Fruit fly (Drosophila melanogaster) whole organism, prepupa: ENCODE measurements around the gene Sirt6.
A peak's percentile ranks its signal among the peaks of the same experiment; 100 is the strongest.

ENCODE experiments used
- CG10669 ChIP-seq: fragments of 200-800 bp; sonication (Bioruptor generic); optimal IDR thresholded peaks from 3 replicates; lab custom pipeline; 2018; ENCODE audit warnings: missing biosample characterization, mild to moderate bottlenecking, missing genetic modification characterization, moderate library complexity
- CG11294 ChIP-seq: fragments of 200-800 bp; sonication (Bioruptor generic); IDR thresholded peaks from 2 replicates; pipeline ENCODE4 v1.3.6; 2022; ENCODE audit warnings: missing biosample characterization, missing genetic modification characterization
- CG31627 ChIP-seq: fragments of 200-800 bp; sonication (Bioruptor generic); optimal IDR thresholded peaks from 3 replicates; lab custom pipeline; 2016; ENCODE audit warnings: missing biosample characterization, missing genetic modification characterization
- CG32006 ChIP-seq: fragments of 200-800 bp; sonication (Bioruptor generic); optimal IDR thresholded peaks from 3 replicates; lab custom pipeline; 2017; ENCODE audit warnings: missing biosample characterization, mild to moderate bottlenecking, missing genetic modification characterization
- CG34406 ChIP-seq: fragments of 200-800 bp; sonication (Bioruptor generic); optimal IDR thresholded peaks from 3 replicates; lab custom pipeline; 2016; ENCODE audit warnings: missing biosample characterization, missing genetic modification characterization
- CG3919 ChIP-seq: fragments of 200-800 bp; sonication (Bioruptor generic); optimal IDR thresholded peaks from 3 replicates; lab custom pipeline; 2016; ENCODE audit warnings: missing biosample characterization, missing genetic modification characterization
- CG6163 ChIP-seq: fragments of 200-800 bp; sonication (Bioruptor generic); IDR thresholded peaks from 3 replicates; pipeline ENCODE4 v1.3.6; 2022; ENCODE audit warnings: missing biosample characterization, missing genetic modification characterization
- CG6276 ChIP-seq: fragments of 200-800 bp; sonication (Bioruptor generic); optimal IDR thresholded peaks from 2 replicates; lab custom pipeline; 2017; ENCODE audit warnings: missing biosample characterization, mild to moderate bottlenecking, missing genetic modification characterization
- CG6808 ChIP-seq: fragments of 200-800 bp; sonication (Bioruptor generic); optimal IDR thresholded peaks from 3 replicates; lab custom pipeline; 2017; ENCODE audit warnings: missing biosample characterization, missing genetic modification characterization, mild to moderate bottlenecking, moderate library complexity, missing genetic modification reagents
- CG6854 ChIP-seq: fragments of 200-800 bp; sonication (Bioruptor generic); optimal IDR thresholded peaks from 2 replicates; lab custom pipeline; 2017; ENCODE audit warnings: missing biosample characterization, mild to moderate bottlenecking, missing genetic modification characterization
- CG7368 ChIP-seq: fragments of 200-800 bp; sonication (Bioruptor generic); optimal IDR thresholded peaks from 3 replicates; lab custom pipeline; 2016; ENCODE audit warnings: missing biosample characterization, missing genetic modification characterization
- CG8319 ChIP-seq: fragments of 200-800 bp; sonication (Bioruptor generic); optimal IDR thresholded peaks from 3 replicates; lab custom pipeline; 2016; ENCODE audit warnings: missing biosample characterization, missing genetic modification characterization
- CG8632 ChIP-seq: fragments of 200-800 bp; sonication (Bioruptor generic); optimal IDR thresholded peaks from 3 replicates; lab custom pipeline; 2016; ENCODE audit warnings: missing biosample characterization, missing genetic modification characterization
- Eip75B ChIP-seq: fragments of 200-800 bp; sonication (Bioruptor generic); optimal IDR thresholded peaks from 3 replicates; lab custom pipeline; 2016; ENCODE audit warnings: missing biosample characterization, missing genetic modification characterization
- Ets21C ChIP-seq: fragments of 200-800 bp; sonication (Bioruptor generic); optimal IDR thresholded peaks from 3 replicates; lab custom pipeline; 2016; ENCODE audit warnings: missing biosample characterization, missing genetic modification characterization
- Ets96B ChIP-seq: fragments of 200-800 bp; optimal IDR thresholded peaks from 2 replicates; lab custom pipeline; 2019; ENCODE audit warnings: missing biosample characterization, mild to moderate bottlenecking, missing genetic modification characterization, moderate library complexity
- Gug ChIP-seq: fragments of 200-800 bp; sonication (Bioruptor generic); IDR thresholded peaks from 2 replicates; pipeline ENCODE4 v1.3.6; 2022; ENCODE audit warnings: missing biosample characterization, missing genetic modification characterization
- Hr38 ChIP-seq: sonication (Bioruptor generic); optimal IDR thresholded peaks from 2 replicates; lab custom pipeline; 2016; ENCODE audit warnings: missing biosample characterization, missing genetic modification characterization
- Hr39 ChIP-seq: fragments of 200-800 bp; sonication (Bioruptor generic); optimal IDR thresholded peaks from 2 replicates; lab custom pipeline; 2016; ENCODE audit warnings: missing biosample characterization, missing genetic modification characterization
- Met ChIP-seq: fragments of 200-800 bp; sonication (Bioruptor generic); optimal IDR thresholded peaks from 3 replicates; lab custom pipeline; 2016; ENCODE audit warnings: missing biosample characterization, missing genetic modification characterization
- Smox ChIP-seq: fragments of 200-800 bp; sonication (Bioruptor generic); optimal IDR thresholded peaks from 3 replicates; lab custom pipeline; 2016; ENCODE audit warnings: missing biosample characterization, missing genetic modification characterization
- Sox102F ChIP-seq: fragments of 200-800 bp; sonication (Bioruptor generic); optimal IDR thresholded peaks from 2 replicates; lab custom pipeline; 2016; ENCODE audit warnings: missing biosample characterization, mild to moderate bottlenecking, missing genetic modification characterization
- Sox14 ChIP-seq: fragments of 200-800 bp; sonication (Bioruptor generic); optimal IDR thresholded peaks from 3 replicates; lab custom pipeline; 2016; ENCODE audit warnings: missing biosample characterization, missing genetic modification characterization
- Sox15 ChIP-seq: fragments of 200-800 bp; sonication (Bioruptor generic); optimal IDR thresholded peaks from 3 replicates; lab custom pipeline; 2016; ENCODE audit warnings: missing biosample characterization, missing genetic modification characterization
- achi ChIP-seq: fragments of 200-800 bp; sonication (Bioruptor generic); optimal IDR thresholded peaks from 3 replicates; lab custom pipeline; 2016; ENCODE audit warnings: missing biosample characterization, missing genetic modification characterization
- acj6 ChIP-seq: fragments of 200-800 bp; sonication (Bioruptor generic); optimal IDR thresholded peaks from 3 replicates; lab custom pipeline; 2016; ENCODE audit warnings: missing biosample characterization, missing genetic modification characterization
- cyc ChIP-seq: fragments of 200-800 bp; sonication (Bioruptor generic); optimal IDR thresholded peaks from 3 replicates; lab custom pipeline; 2016; ENCODE audit warnings: missing biosample characterization, missing genetic modification characterization
- dac ChIP-seq: fragments of 200-800 bp; sonication (Bioruptor generic); optimal IDR thresholded peaks from 2 replicates; lab custom pipeline; 2017; ENCODE audit warnings: missing biosample characterization, mild to moderate bottlenecking, missing genetic modification characterization
- eg ChIP-seq: fragments of 200-800 bp; sonication (Bioruptor generic); IDR thresholded peaks from 3 replicates; pipeline ENCODE4 v1.3.6; 2022; ENCODE audit warnings: missing biosample characterization, missing genetic modification characterization
- fd59A ChIP-seq: fragments of 200-800 bp; sonication (Bioruptor generic); optimal IDR thresholded peaks from 2 replicates; lab custom pipeline; 2017; ENCODE audit warnings: missing biosample characterization, mild to moderate bottlenecking, missing genetic modification characterization, missing genetic modification reagents
- fd85E ChIP-seq: fragments of 200-800 bp; sonication (Bioruptor generic); optimal IDR thresholded peaks from 3 replicates; lab custom pipeline; 2016; ENCODE audit warnings: missing biosample characterization, missing genetic modification characterization
- fkh ChIP-seq: fragments of 200-800 bp; sonication (Bioruptor generic); optimal IDR thresholded peaks from 3 replicates; lab custom pipeline; 2017; ENCODE audit warnings: missing biosample characterization, mild to moderate bottlenecking, missing genetic modification characterization, moderate library complexity
- pdm3 ChIP-seq: fragments of 200-800 bp; sonication (Bioruptor generic); optimal IDR thresholded peaks from 3 replicates; lab custom pipeline; 2016; ENCODE audit warnings: missing biosample characterization, missing genetic modification characterization
- svp ChIP-seq: fragments of 200-800 bp; sonication (Bioruptor generic); peaks from one replicate; lab custom pipeline; 2016; ENCODE audit warnings: missing biosample characterization, missing genetic modification characterization
- vri ChIP-seq: fragments of 200-800 bp; sonication (Bioruptor generic); optimal IDR thresholded peaks from 3 replicates; lab custom pipeline; 2016; ENCODE audit warnings: missing biosample characterization, mild to moderate bottlenecking, missing genetic modification characterization

Gene Sirt6

DNA sequence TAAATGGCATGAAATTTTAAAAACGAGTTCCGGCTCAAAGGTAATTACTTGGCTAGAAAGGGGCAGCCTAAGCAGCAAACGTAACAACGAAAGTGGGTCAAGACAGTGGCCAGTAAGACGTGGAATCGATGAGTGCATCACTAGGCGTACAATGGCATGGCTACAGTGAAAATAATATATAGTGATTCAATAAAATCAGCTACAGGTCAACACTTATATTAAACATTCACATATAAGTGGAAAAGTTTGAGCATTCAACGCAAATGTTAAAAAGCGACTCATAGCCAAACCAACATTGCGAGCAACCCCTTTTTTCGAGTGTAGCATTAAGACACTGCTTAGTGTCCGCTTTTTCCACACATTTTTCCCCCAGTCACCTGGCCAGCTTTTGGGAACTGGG lies 33.7 kb downstream of the Sirt6 start:
- TF ChIP-seq fd59A = no peak
- TF ChIP-seq CG6276 (GFP tag; lab: Kevin White, UChicago) = no peak
- TF ChIP-seq CG6163 (GFP tag; lab: Robert Waterston, UW) = 0 out of 3 replicates have a peak, but pooled peaks have one; percentile 21
- no peak for TF ChIP-seq CG6808 (GFP tag; lab: Kevin White, UChicago)
- TF ChIP-seq CG32006 (GFP tag; lab: Kevin White, UChicago) = peak; percentile 25
- TF ChIP-seq CG11294 (GFP tag; lab: Robert Waterston, UW) = no peak
- no peak for TF ChIP-seq Sox14 (GFP tag; lab: Kevin White, UChicago)

DNA sequence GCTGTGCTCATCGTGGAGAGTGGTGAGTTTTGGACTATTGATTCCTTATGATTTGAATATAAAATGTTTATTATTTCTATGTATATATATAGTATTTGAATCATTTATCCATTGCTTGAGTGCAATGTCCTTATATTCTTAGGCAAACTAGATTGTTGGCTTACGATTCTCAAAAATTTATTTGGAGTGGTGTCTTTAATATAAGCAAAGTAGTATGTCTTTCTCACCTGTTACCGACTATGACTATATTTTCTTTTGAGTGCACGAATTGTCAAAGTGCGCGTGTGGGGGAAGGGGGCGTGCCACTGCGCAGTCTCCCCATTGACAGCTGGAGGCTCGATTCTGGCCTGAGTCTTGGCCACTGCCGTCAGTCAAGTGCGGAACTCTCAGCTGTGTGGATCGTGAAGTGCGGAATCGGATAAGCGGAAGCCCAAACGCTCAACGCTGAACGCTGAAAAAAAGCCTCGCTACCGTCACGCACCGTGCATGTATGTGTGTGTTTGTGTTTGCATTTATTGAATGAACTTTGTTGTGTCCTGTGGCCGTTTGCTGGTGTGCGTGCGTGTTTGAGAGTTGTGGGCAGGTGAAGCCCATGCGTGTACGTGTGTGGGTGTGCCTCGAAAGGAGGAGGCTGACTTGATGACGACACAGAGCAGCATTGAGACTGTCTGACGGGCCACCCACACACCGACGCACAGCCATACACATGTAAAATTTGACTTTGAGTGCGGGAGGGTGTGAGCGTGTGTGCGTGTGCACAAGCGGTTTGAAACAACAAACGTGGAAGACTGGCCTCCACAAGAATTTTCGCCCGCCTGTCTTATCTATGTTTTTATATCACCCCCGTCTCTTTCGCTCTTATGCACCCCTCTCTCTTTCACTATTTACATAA lies 35.3 kb downstream of the Sirt6 start:
- TF ChIP-seq Hr39 (GFP tag; lab: Kevin White, UChicago) (no peak), Ets21C (no peak), svp (GFP tag; lab: Kevin White, UChicago) (peak; percentile 20), eg (GFP tag; lab: Robert Waterston, UW) (no peak), CG6276 (GFP tag; lab: Kevin White, UChicago) (no peak), CG11294 (GFP tag; lab: Robert Waterston, UW) (no peak), achi (GFP tag; lab: Kevin White, UChicago) (peak; percentile 60), CG8632 (GFP tag; lab: Kevin White, UChicago) (no peak)

DNA sequence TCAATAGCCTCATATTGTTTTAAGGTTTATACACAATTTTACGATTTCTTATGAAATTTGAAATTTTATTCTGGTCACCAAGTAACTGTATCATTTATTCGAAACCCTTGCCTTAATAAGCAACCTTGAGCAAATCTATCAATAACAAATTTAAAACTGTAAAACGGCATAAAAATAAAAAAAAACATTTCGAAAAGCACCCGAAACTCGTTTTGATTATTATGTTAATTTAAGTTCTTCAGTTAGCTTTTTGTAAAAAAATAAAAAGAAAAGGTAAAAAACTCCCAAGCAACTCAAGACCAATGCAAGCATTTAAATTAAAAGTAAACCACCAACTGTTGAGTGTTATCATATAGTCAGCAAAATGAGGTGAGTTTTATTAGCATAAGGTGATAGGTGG lies 36.3 kb downstream of the Sirt6 start, which contains the start of gene CG42795:
Gene CG42795, plus strand, starts transcription at position 301 of the 400 bp plus-strand sequence.
- TF ChIP-seq CG34406 (no peak), CG7368 (GFP tag; lab: Kevin White, UChicago) (no peak), CG6854 (GFP tag; lab: Kevin White, UChicago) (no peak), CG6808 (GFP tag; lab: Kevin White, UChicago) (no peak), pdm3 (GFP tag; lab: Kevin White, UChicago) (no peak), CG31627 (no peak), fd85E (GFP tag; lab: Kevin White, UChicago) (no peak), Eip75B (GFP tag; lab: Kevin White, UChicago) (no peak), Hr39 (GFP tag; lab: Kevin White, UChicago) (no peak), vri (GFP tag; lab: Kevin White, UChicago) (no peak), Gug (GFP tag; lab: Robert Waterston, UW) (no peak), Hr38 (GFP tag; lab: Kevin White, UChicago) (no peak), Met (no peak), CG6276 (GFP tag; lab: Kevin White, UChicago) (no peak), CG10669 (no peak), CG3919 (GFP tag; lab: Kevin White, UChicago) (no peak)

DNA sequence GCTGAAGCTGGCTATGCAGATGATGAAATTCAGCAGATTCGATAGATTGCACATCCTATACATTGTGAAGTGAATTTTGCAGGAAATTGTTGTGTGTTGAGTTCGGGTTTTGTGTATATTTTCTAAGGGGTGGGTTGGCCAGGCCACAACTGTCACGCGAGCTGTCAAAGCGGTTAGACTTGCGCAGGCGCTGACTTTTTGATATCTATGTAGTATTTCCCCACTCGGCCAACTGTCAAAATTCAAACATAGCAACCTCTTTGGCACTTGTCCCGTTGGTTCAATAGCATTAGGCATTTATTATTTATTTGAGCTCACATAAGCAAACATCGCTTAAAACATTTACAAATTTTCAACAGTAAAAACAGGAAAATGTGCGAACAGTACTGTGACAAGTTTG lies 37.1 kb downstream of the Sirt6 start, which contains the start of the genes CG12817 and CG34107:
Gene CG12817, minus strand, starts transcription at position 132 of the 400 bp plus-strand sequence.
Gene CG34107, plus strand, starts transcription at position 316 of the 400 bp plus-strand sequence.
- no peak for TF ChIP-seq cyc (GFP tag; lab: Kevin White, UChicago)
- no peak for TF ChIP-seq Smox (GFP tag; lab: Kevin White, UChicago)
- TF ChIP-seq Ets96B = no peak
- peak; percentile 54 for TF ChIP-seq achi (GFP tag; lab: Kevin White, UChicago)
- no peak for TF ChIP-seq CG6163 (GFP tag; lab: Robert Waterston, UW)
- no peak for TF ChIP-seq dac (GFP tag; lab: Kevin White, UChicago)

dm6 chr3R:10222416-10222815 lies 39.2 kb downstream of the Sirt6 start, which contains the start of gene CG12420:
Gene CG12420, plus strand, starts transcription at chr3R:10222698.
- TF ChIP-seq CG31627 (no peak), CG3919 (GFP tag; lab: Kevin White, UChicago) (no peak), CG6163 (GFP tag; lab: Robert Waterston, UW) (no peak), Smox (GFP tag; lab: Kevin White, UChicago) (no peak), acj6 (no peak), Sox15 (GFP tag; lab: Kevin White, UChicago) (no peak), CG11294 (GFP tag; lab: Robert Waterston, UW) (no peak), Ets21C (no peak), Hr39 (GFP tag; lab: Kevin White, UChicago) (no peak), Hr38 (GFP tag; lab: Kevin White, UChicago) (no peak), Eip75B (GFP tag; lab: Kevin White, UChicago) (no peak), CG8319 (GFP tag; lab: Kevin White, UChicago) (no peak), fd59A (no peak), Sox102F (GFP tag; lab: Kevin White, UChicago) (no peak), fkh (GFP tag; lab: Kevin White, UChicago) (no peak), CG7368 (GFP tag; lab: Kevin White, UChicago) (no peak)
